Worm (Caenorhabditis elegans): ENCODE results near the gene Y37E11AL.2.

The Y37E11AL.2 gene

ce11 chrIV:3694638-3695037 is 3.7 kb upstream of the Y37E11AL.2 start, which contains the start of the genes taf-6.2 and Y37E11AL.3:
TSS of gene taf-6.2 (minus strand) at chrIV:3694733.
TSS of gene Y37E11AL.3 (plus strand) at chrIV:3694935.
- peak; percentile 68 to 83 for TF ChIP-seq lsy-2 (tag; optimal IDR thresholded peaks at IDR 0.05)
- no peak for TF ChIP-seq pqm-1 (tag; optimal IDR thresholded peaks at IDR 0.05)
- no peak for TF ChIP-seq nhr-84 (tag; optimal IDR thresholded peaks at IDR 0.05)
- TF ChIP-seq blmp-1 (tag; optimal IDR thresholded peaks at IDR 0.05) = peak; percentile 57
- TF ChIP-seq ceh-90 (tag; optimal IDR thresholded peaks at IDR 0.05) = no peak
- peak; percentile 5 for TF ChIP-seq fkh-8 (tag; optimal IDR thresholded peaks at IDR 0.05)
- TF ChIP-seq nhr-12 (tag; optimal IDR thresholded peaks at IDR 0.05) = no peak
- no peak for TF ChIP-seq nhr-71 (tag; optimal IDR thresholded peaks at IDR 0.05)
- no peak for TF ChIP-seq hlh-17 (GFP tag; optimal IDR thresholded peaks at IDR 0.05; ENCODE audit: borderline replicate concordance)
- TF ChIP-seq unc-62 (GFP tag; optimal IDR thresholded peaks at IDR 0.05) = no peak
- TF ChIP-seq fos-1 (tag; optimal IDR thresholded peaks at IDR 0.05) = no peak
- no peak for TF ChIP-seq ceh-63 (GFP tag; optimal IDR thresholded peaks at IDR 0.05)
- no peak for TF ChIP-seq nhr-76 (tag; optimal IDR thresholded peaks at IDR 0.05)
- TF ChIP-seq mef-2 (tag; optimal IDR thresholded peaks at IDR 0.05) = no peak
- TF ChIP-seq elt-3 (tag; optimal IDR thresholded peaks at IDR 0.05) = peak in 1 of 6 experiments; percentile 22
- TF ChIP-seq nhr-85 (tag) = peak; percentile 43
- TF ChIP-seq ets-5 (GFP tag; IDR thresholded peaks at IDR 0.05) = no peak
- TF ChIP-seq ces-1 (GFP tag; optimal IDR thresholded peaks at IDR 0.05) = no peak
- no peak for TF ChIP-seq ceh-8 (GFP tag; optimal IDR thresholded peaks at IDR 0.05)
- peak; percentile 77 for TF ChIP-seq C16A3.4 (tag; optimal IDR thresholded peaks at IDR 0.05)
- no peak for TF ChIP-seq nhr-77 (tag; optimal IDR thresholded peaks at IDR 0.05)
- TF ChIP-seq vab-15 (tag; optimal IDR thresholded peaks at IDR 0.05) = no peak
- TF ChIP-seq C04F5.9 (tag; optimal IDR thresholded peaks at IDR 0.05) = peak; percentile 19
- peak; percentile 58 for TF ChIP-seq tbx-2 (tag; optimal IDR thresholded peaks at IDR 0.05)
- TF ChIP-seq sox-4 (tag; optimal IDR thresholded peaks at IDR 0.05) = no peak
- no peak for TF ChIP-seq tlp-1 (tag; optimal IDR thresholded peaks at IDR 0.05)
- TF ChIP-seq Y116A8C.19 (tag; optimal IDR thresholded peaks at IDR 0.05; ENCODE audit: borderline replicate concordance) = no peak
- TF ChIP-seq ztf-4 (tag; optimal IDR thresholded peaks at IDR 0.05) = no peak
- TF ChIP-seq nhr-28 (tag; optimal IDR thresholded peaks at IDR 0.05) = no peak
- no peak for TF ChIP-seq hlh-4 (tag; optimal IDR thresholded peaks at IDR 0.05)
- no peak for TF ChIP-seq egl-13 (tag; optimal IDR thresholded peaks at IDR 0.05)
- TF ChIP-seq fkh-10 (GFP tag; optimal IDR thresholded peaks at IDR 0.05) = no peak
- TF ChIP-seq sup-37 (GFP tag; optimal IDR thresholded peaks at IDR 0.05) = no peak
- TF ChIP-seq unc-98 (GFP tag; IDR thresholded peaks at IDR 0.05) = no peak
- no peak for TF ChIP-seq elt-2 (tag; optimal IDR thresholded peaks at IDR 0.05)
- TF ChIP-seq lin-15B (tag; optimal IDR thresholded peaks at IDR 0.05) = peak; percentile 64
- no peak for TF ChIP-seq egl-27 (tag; optimal IDR thresholded peaks at IDR 0.05)
- no peak for TF ChIP-seq nhr-20 (tag; optimal IDR thresholded peaks at IDR 0.05)
- TF ChIP-seq mab-9 (GFP tag; IDR thresholded peaks at IDR 0.05) = no peak
- TF ChIP-seq nhr-90 (tag; optimal IDR thresholded peaks at IDR 0.05; ENCODE audit: poor library complexity) = peak; percentile 41
- peak; percentile 77 for TF ChIP-seq snu-23 (GFP tag; optimal IDR thresholded peaks at IDR 0.05)
- no peak; the same call in 1 of the 2 replicates for TF ChIP-seq nhr-19 (GFP tag; conservative IDR thresholded peaks at IDR 0.05)
- peak; percentile 61 for TF ChIP-seq unc-130 (tag; optimal IDR thresholded peaks at IDR 0.05)
- peak; percentile 37; the same call in 1 of the 2 replicates for TF ChIP-seq isw-1 (GFP tag; IDR thresholded peaks at IDR 0.05)
- no peak for TF ChIP-seq zag-1 (tag; optimal IDR thresholded peaks at IDR 0.05)
- peak; percentile 90 to 96 for TF ChIP-seq lin-35 (GFP tag; optimal IDR thresholded peaks at IDR 0.05)
- no peak for TF ChIP-seq pag-3 (tag; optimal IDR thresholded peaks at IDR 0.05; ENCODE audit: borderline replicate concordance, insufficient read depth)
- peak; percentile 62 for TF ChIP-seq dsc-1 (tag; optimal IDR thresholded peaks at IDR 0.05)
- TF ChIP-seq efl-3 (GFP tag; optimal IDR thresholded peaks at IDR 0.05) = no peak
- no peak for TF ChIP-seq lin-39 (tag; optimal IDR thresholded peaks at IDR 0.05)
- peak in 1 of 2 experiments; percentile 28 for TF ChIP-seq mdl-1 (tag; optimal IDR thresholded peaks at IDR 0.05)
- TF ChIP-seq zip-4 (GFP tag; optimal IDR thresholded peaks at IDR 0.05) = no peak
- no peak for TF ChIP-seq grh-1 (GFP tag; IDR thresholded peaks at IDR 0.05)
